Fruit fly (Drosophila melanogaster): ENCODE measurements around the gene CG42826.

- TF ChIP-seq CTCF (optimal IDR thresholded peaks at IDR 0.05) (no peak), CG8478 (optimal IDR thresholded peaks at IDR 0.05) (no peak)
Measured at dm6 chr3L:10100781-10101180, at the start of gene CG42826.

All from S2 (cell line).